Worm (Caenorhabditis elegans): ENCODE measurements around the gene acs-1.

ce11 chrV:6509717-6510116 lies 15.1 kb upstream of the acs-1 start, which contains the start of gene ubh-2:
- TF ChIP-seq flt-1 (GFP tag; IDR thresholded peaks at IDR 0.05) (no peak), tab-1 (GFP tag; IDR thresholded peaks at IDR 0.05) (no peak)
